Fruit fly (Drosophila melanogaster): ENCODE results near the gene Cpr67B.
A peak's percentile ranks its signal among the peaks of the same experiment; 100 is the strongest.

Gene Cpr67B

dm6 chr3L:9366850-9367430, 37.7 kb upstream of the Cpr67B start, which contains the start of the genes Klp67A and CG4452 (continued):
- TF ChIP-seq CG14050 (GFP tag; IDR thresholded peaks at IDR 0.05) (0 out of 3 replicates have a peak, but pooled peaks have one; percentile 9), CG4328 (GFP tag; optimal IDR thresholded peaks at IDR 0.05) (no peak), CG16863 (GFP tag; optimal IDR thresholded peaks at IDR 0.05) (no peak), abd-A (tag; optimal IDR thresholded peaks at IDR 0.05) (no peak), tup (GFP tag; optimal IDR thresholded peaks at IDR 0.05) (no peak), ewg (GFP tag; optimal IDR thresholded peaks at IDR 0.05) (peak; percentile 50), CG2129 (GFP tag; IDR thresholded peaks at IDR 0.05; ENCODE audit: partially characterized antibody) (peak; percentile 95), CG1024 (GFP tag; IDR thresholded peaks at IDR 0.05) (no peak), aop (GFP tag; IDR thresholded peaks at IDR 0.05) (no peak), CG13287 (GFP tag; IDR thresholded peaks at IDR 0.05; ENCODE audit: partially characterized antibody) (peak; percentile 89), dysf (GFP tag; IDR thresholded peaks at IDR 0.05) (peak; percentile 34; the same call in 2 of the 3 replicates), Poxn (GFP tag; IDR thresholded peaks at IDR 0.05) (no peak), CG17912 (GFP tag; optimal IDR thresholded peaks at IDR 0.05) (no peak), CG11695 (GFP tag; IDR thresholded peaks at IDR 0.05) (no peak), Dip2 (GFP tag; IDR thresholded peaks at IDR 0.05) (no peak), Sry-β (GFP tag; optimal IDR thresholded peaks at IDR 0.05) (no peak), MESR4 (GFP tag; optimal IDR thresholded peaks at IDR 0.05) (no peak), Sox100B (GFP tag; optimal IDR thresholded peaks at IDR 0.05) (no peak), al (GFP tag; IDR thresholded peaks at IDR 0.05) (0 out of 2 replicates have a peak, but pooled peaks have one; percentile 34), hkb (optimal IDR thresholded peaks at IDR 0.05) (no peak), hkb (GFP tag; IDR thresholded peaks at IDR 0.05) (no peak), CG7963 (GFP tag; IDR thresholded peaks at IDR 0.05; ENCODE audit: partially characterized antibody) (peak; percentile 78), tx (GFP tag; optimal IDR thresholded peaks at IDR 0.05) (no peak), CG3847 (GFP tag; IDR thresholded peaks at IDR 0.05) (peak; percentile 39; the same call in 1 of the 2 replicates), pita (GFP tag; optimal IDR thresholded peaks at IDR 0.05) (no peak), CG3995 (GFP tag; optimal IDR thresholded peaks at IDR 0.05) (peak; percentile 85), CG14014 (GFP tag; IDR thresholded peaks at IDR 0.05) (peak; percentile 10; the same call in 1 of the 2 replicates), CG10543 (GFP tag; optimal IDR thresholded peaks at IDR 0.05) (peak; percentile 28), chif (GFP tag; optimal IDR thresholded peaks at IDR 0.05) (peak in 1 of 2 experiments; percentile 15), CG7745 (tag; optimal IDR thresholded peaks at IDR 0.05) (no peak), CG2120 (GFP tag; optimal IDR thresholded peaks at IDR 0.05) (peak; percentile 45), CG8290 (GFP tag; optimal IDR thresholded peaks at IDR 0.05) (peak; percentile 43), CG8290 (tag; optimal IDR thresholded peaks at IDR 0.05) (peak in 1 of 2 experiments; percentile 63), CG13624 (GFP tag; optimal IDR thresholded peaks at IDR 0.05) (no peak), C15 (GFP tag; IDR thresholded peaks at IDR 0.05) (no peak), Hey (tag; optimal IDR thresholded peaks at IDR 0.05) (no peak), prd (optimal IDR thresholded peaks at IDR 0.05) (no peak), prd (GFP tag; IDR thresholded peaks at IDR 0.05) (0 out of 3 replicates have a peak, but pooled peaks have one; percentile 44), CG12071 (GFP tag; optimal IDR thresholded peaks at IDR 0.05) (no peak), ken (GFP tag; IDR thresholded peaks at IDR 0.05) (0 out of 3 replicates have a peak, but pooled peaks have one; percentile 5), CG31388 (GFP tag; optimal IDR thresholded peaks at IDR 0.05) (no peak), slp2 (GFP tag; optimal IDR thresholded peaks at IDR 0.05) (no peak), Deaf1 (tag; optimal IDR thresholded peaks at IDR 0.05) (no peak), luna (GFP tag; optimal IDR thresholded peaks at IDR 0.05) (no peak), schlank (tag; optimal IDR thresholded peaks at IDR 0.05) (no peak), croc (GFP tag; conservative IDR thresholded peaks at IDR 0.05) (no peak), salm (tag; optimal IDR thresholded peaks at IDR 0.05) (peak; percentile 13), Doc2 (GFP tag; IDR thresholded peaks at IDR 0.05) (no peak), CG12391 (tag; optimal IDR thresholded peaks at IDR 0.05) (peak; percentile 76), Stat92E (GFP tag; optimal IDR thresholded peaks at IDR 0.05) (no peak), CG31365 (tag; optimal IDR thresholded peaks at IDR 0.05) (no peak)
